Fruit fly (Drosophila melanogaster): ENCODE data around the gene ATPsynE.

The ATPsynE gene

DNA sequence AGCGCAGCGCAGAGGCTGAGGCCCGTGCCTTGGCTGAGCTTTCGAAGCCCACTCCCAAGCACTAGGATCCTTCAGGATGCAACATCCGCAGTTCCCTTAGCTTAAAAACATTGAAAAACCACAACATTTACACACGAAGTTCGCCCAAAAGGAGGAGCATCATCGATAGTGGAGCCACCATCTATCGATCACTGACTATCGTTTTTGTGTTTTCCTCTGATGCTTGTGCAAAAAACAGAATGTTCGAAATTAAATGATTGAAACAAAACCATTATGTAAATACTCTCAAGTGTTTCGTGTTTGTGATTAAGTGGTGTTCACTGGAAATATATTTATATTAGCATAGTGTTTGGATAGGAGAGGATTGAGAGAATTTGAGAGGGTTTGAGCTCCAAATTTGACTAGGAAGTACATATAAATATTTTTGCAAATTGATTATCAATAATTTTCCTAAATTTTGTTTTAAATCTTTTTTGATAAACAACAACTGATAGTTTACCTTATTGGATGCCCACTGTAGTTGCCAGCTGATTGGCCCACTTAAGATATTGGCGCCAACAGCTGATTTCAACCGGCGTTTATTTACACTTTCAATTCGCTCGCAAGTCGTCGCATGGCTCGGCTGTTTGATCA lies 841 bp downstream of the ATPsynE start, which contains the start of gene spn-B (continued):
- TF ChIP-seq zfh2 (GFP tag; optimal IDR thresholded peaks at IDR 0.05) = peak; percentile 53
- peak; percentile 66 for TF ChIP-seq H2.0 (GFP tag; IDR thresholded peaks at IDR 0.05)
- peak; percentile 63 for TF ChIP-seq CG13123 (GFP tag; optimal IDR thresholded peaks at IDR 0.05)
- TF ChIP-seq Bdp1 (GFP tag; optimal IDR thresholded peaks at IDR 0.05) = peak; percentile 40
- TF ChIP-seq CG14014 (GFP tag; IDR thresholded peaks at IDR 0.05) = peak; percentile 60
- TF ChIP-seq CG1529 (GFP tag; optimal IDR thresholded peaks at IDR 0.05) = peak; percentile 57
- peak; percentile 64 for TF ChIP-seq Bteb2 (GFP tag; optimal IDR thresholded peaks at IDR 0.05)
- peak; percentile 57 for TF ChIP-seq Chrac-16 (GFP tag; optimal IDR thresholded peaks at IDR 0.05)
- TF ChIP-seq corto (GFP tag; optimal IDR thresholded peaks at IDR 0.05) = peak; percentile 11
- peak; percentile 39; the same call in 1 of the 2 replicates for TF ChIP-seq CG31224 (GFP tag; IDR thresholded peaks at IDR 0.05)
- TF ChIP-seq CG3995 (GFP tag; optimal IDR thresholded peaks at IDR 0.05) = peak; percentile 29
- TF ChIP-seq Rfx (GFP tag; IDR thresholded peaks at IDR 0.05) = peak; percentile 62
- TF ChIP-seq nom (GFP tag; optimal IDR thresholded peaks at IDR 0.05) = peak; percentile 64
- TF ChIP-seq CG30431 (GFP tag; optimal IDR thresholded peaks at IDR 0.05) = peak; percentile 45
- TF ChIP-seq mirr (GFP tag; optimal IDR thresholded peaks at IDR 0.05) = no peak
- peak; percentile 75 for TF ChIP-seq bcd (GFP tag; optimal IDR thresholded peaks at IDR 0.05)
- TF ChIP-seq Xrp1 (GFP tag; IDR thresholded peaks at IDR 0.05) = peak; percentile 77
- peak; percentile 77 for TF ChIP-seq CG13424 (tag; optimal IDR thresholded peaks at IDR 0.05)
- TF ChIP-seq CG1233 (GFP tag; optimal IDR thresholded peaks at IDR 0.05) = peak; percentile 74
- TF ChIP-seq chif (GFP tag; optimal IDR thresholded peaks at IDR 0.05) = peak; percentile 46 to 72
- TF ChIP-seq Rx (GFP tag; IDR thresholded peaks at IDR 0.05) = no peak
- peak in 1 of 2 experiments; percentile 32 for TF ChIP-seq insv (GFP tag; optimal IDR thresholded peaks at IDR 0.05)
- TF ChIP-seq disco-r (GFP tag; optimal IDR thresholded peaks at IDR 0.05) = peak; percentile 22
- TF ChIP-seq dpn (GFP tag; optimal IDR thresholded peaks at IDR 0.05) = peak; percentile 68 to 76
- peak; percentile 46; the same call in 1 of the 2 replicates for TF ChIP-seq Dref (GFP tag; IDR thresholded peaks at IDR 0.05)
- peak; percentile 36; the same call in 1 of the 2 replicates for TF ChIP-seq sna (GFP tag; IDR thresholded peaks at IDR 0.05; ENCODE audit: partially characterized antibody)
- TF ChIP-seq pros (GFP tag; optimal IDR thresholded peaks at IDR 0.05) = peak; percentile 51
- peak; percentile 40 for TF ChIP-seq Camta (GFP tag; optimal IDR thresholded peaks at IDR 0.05)
- TF ChIP-seq CG14050 (GFP tag; IDR thresholded peaks at IDR 0.05) = no peak; the same call in 2 of the 3 replicates
- TF ChIP-seq CG7556 (GFP tag; optimal IDR thresholded peaks at IDR 0.05) = peak; percentile 82
- peak; percentile 82 for TF ChIP-seq lab (GFP tag; optimal IDR thresholded peaks at IDR 0.05)
- peak; percentile 59 for TF ChIP-seq CG18764 (GFP tag; optimal IDR thresholded peaks at IDR 0.05)
- no peak for TF ChIP-seq C15 (GFP tag; IDR thresholded peaks at IDR 0.05)
- TF ChIP-seq CG4360 (GFP tag; IDR thresholded peaks at IDR 0.05) = no peak
- peak; percentile 19 for TF ChIP-seq stwl (tag; optimal IDR thresholded peaks at IDR 0.05)
- no peak for TF ChIP-seq gfzf (GFP tag; optimal IDR thresholded peaks at IDR 0.05)
- TF ChIP-seq CG11723 (GFP tag; optimal IDR thresholded peaks at IDR 0.05) = peak; percentile 53
- TF ChIP-seq CG2712 (tag; optimal IDR thresholded peaks at IDR 0.05) = peak; percentile 82
- TF ChIP-seq CG12744 (GFP tag; optimal IDR thresholded peaks at IDR 0.05) = peak; percentile 64
- TF ChIP-seq CG43689 (GFP tag; IDR thresholded peaks at IDR 0.05) = no peak
- TF ChIP-seq kay (GFP tag; optimal IDR thresholded peaks at IDR 0.05) = peak; percentile 55
- peak; percentile 1 for TF ChIP-seq CG8089 (GFP tag; optimal IDR thresholded peaks at IDR 0.05)
- peak; percentile 61 for TF ChIP-seq CG15514 (GFP tag; optimal IDR thresholded peaks at IDR 0.05)
- TF ChIP-seq GATAe (GFP tag; conservative IDR thresholded peaks at IDR 0.05) = no peak
- no peak for TF ChIP-seq p53 (GFP tag; optimal IDR thresholded peaks at IDR 0.05)
- TF ChIP-seq scrt (GFP tag; optimal IDR thresholded peaks at IDR 0.05) = peak; percentile 59
- TF ChIP-seq CG12071 (GFP tag; optimal IDR thresholded peaks at IDR 0.05) = peak; percentile 44
- TF ChIP-seq CG10959 (GFP tag; IDR thresholded peaks at IDR 0.05) = 0 out of 2 replicates have a peak, but pooled peaks have one; percentile 19
- peak; percentile 40 for TF ChIP-seq exex (tag; optimal IDR thresholded peaks at IDR 0.05)
- TF ChIP-seq repo (GFP tag; optimal IDR thresholded peaks at IDR 0.05) = peak; percentile 48
